Fruit fly (Drosophila melanogaster) whole organism: ENCODE measurements around the gene Mettl14.

Experiments
- CG8478 ChIP-seq: fragments of >200 bp; optimal IDR thresholded peaks from 2 replicates; lab custom pipeline; 2018; ENCODE audit warnings: inconsistent platforms
- Dll ChIP-seq: fragments of >200 bp; optimal IDR thresholded peaks from 2 replicates; lab custom pipeline; 2017
- EcR ChIP-seq, 2 experiments: fragments of >200 bp; optimal IDR thresholded peaks; 2 replicates each; lab custom pipeline; 2017; ENCODE audit warnings: missing biosample characterization in 2 of 2, missing genetic modification characterization in 2 of 2, missing genetic modification reagents in 2 of 2
- pan ChIP-seq: fragments of >200 bp; optimal IDR thresholded peaks from 2 replicates; lab custom pipeline; 2017
- psq ChIP-seq: fragments of >200 bp; optimal IDR thresholded peaks from 2 replicates; lab custom pipeline; 2017
- usp ChIP-seq: fragments of >200 bp; optimal IDR thresholded peaks from 2 replicates; lab custom pipeline; 2017; ENCODE audit warnings: missing biosample characterization, missing genetic modification characterization, mixed read lengths

DNA sequence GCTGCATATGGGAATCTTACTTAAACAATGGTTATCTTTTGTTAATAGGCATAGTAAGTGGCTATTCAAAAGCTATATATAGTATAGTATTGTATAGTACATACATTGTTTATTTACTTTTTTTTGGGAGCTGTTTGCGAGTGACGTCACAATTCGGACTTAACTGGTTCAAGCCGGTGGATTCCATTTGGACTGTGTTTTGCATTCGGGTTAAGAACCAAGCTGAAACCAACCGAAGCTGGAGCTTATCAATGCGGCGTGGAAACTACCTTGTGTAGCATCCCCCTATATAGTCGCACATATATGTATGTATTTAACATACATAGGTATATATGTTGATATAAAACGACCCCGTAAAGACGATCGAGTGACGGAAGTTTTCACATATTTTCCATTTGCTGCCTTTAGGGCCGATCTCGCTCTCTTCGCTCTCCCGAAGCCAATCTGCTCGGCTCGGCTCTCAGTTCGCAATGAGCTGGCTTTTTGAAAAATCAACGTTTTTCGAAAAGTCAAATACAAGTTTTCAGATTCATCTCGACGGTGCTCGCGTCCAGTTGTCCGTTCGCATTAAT, 20.4 kb downstream of the Mettl14 start:
- no peak for TF ChIP-seq pan
- no peak for TF ChIP-seq psq (lab: Kevin White, UChicago)
- TF ChIP-seq Dll (lab: Kevin White, UChicago), result no peak
- TF ChIP-seq CG8478 (lab: Kevin White, UChicago), result no peak
- TF ChIP-seq usp (GFP tag; lab: Kevin White, UChicago), result no peak
- no peak for TF ChIP-seq EcR (GFP tag; optimal IDR thresholded peaks at IDR 0.05; lab: Kevin White, UChicago)
